Fruit fly (Drosophila melanogaster): Measurements from ENCODE around the gene Teh3.

Gene Teh3

DNA sequence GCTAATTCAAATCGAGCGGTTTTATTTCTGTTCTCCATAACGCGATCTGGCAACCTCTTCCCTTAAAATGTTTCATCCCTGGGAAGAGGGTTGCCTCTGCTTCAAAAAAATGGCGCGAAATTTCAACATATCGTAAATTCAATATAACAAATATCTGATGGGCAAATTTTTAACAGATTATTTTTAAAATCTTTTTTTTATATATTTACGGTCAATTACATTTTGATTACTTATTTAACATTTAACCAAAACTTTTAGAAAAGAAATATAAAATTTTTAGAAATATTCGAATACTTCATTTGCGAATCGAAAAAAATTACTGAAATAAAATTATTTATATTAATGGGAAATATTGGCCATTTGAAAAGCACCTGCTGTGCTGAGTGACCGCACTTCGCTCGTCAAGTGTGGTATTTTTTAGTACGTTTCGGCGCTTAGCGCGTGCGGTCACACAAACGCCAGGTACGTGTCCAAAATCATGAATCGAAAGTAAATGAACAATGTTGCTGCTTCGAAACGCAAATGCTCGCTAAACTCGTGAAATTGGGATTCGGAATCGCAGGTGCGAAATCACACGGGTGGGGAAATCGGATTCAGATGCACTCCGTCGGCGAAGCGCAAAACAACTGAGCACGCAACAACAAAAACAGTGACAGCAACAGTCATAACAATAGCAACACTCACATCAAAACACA lies 14.4 kb downstream of the Teh3 start, which contains the start of gene Ero1L (continued):
- TF ChIP-seq CG17829 (tag; optimal IDR thresholded peaks at IDR 0.05) (peak; percentile 52), CG7963 (GFP tag; IDR thresholded peaks at IDR 0.05; ENCODE audit: partially characterized antibody) (no peak), Trl (optimal IDR thresholded peaks at IDR 0.05) (no peak), Trl (GFP tag; optimal IDR thresholded peaks at IDR 0.05) (no peak), sna (GFP tag; IDR thresholded peaks at IDR 0.05; ENCODE audit: partially characterized antibody) (no peak), CG30431 (GFP tag; optimal IDR thresholded peaks at IDR 0.05) (no peak), trh (GFP tag; optimal IDR thresholded peaks at IDR 0.05) (no peak), ewg (GFP tag; optimal IDR thresholded peaks at IDR 0.05) (no peak), Max (GFP tag; optimal IDR thresholded peaks at IDR 0.05) (peak; percentile 39), CG3281 (GFP tag; optimal IDR thresholded peaks at IDR 0.05) (peak; percentile 5), CG18764 (GFP tag; optimal IDR thresholded peaks at IDR 0.05) (no peak), CrebB (tag; optimal IDR thresholded peaks at IDR 0.05) (no peak), CG2202 (tag; optimal IDR thresholded peaks at IDR 0.05) (no peak), Fer1 (GFP tag; optimal IDR thresholded peaks at IDR 0.05) (no peak), CG2199 (GFP tag; IDR thresholded peaks at IDR 0.05) (peak; percentile 65; the same call in 1 of the 3 replicates), stwl (tag; optimal IDR thresholded peaks at IDR 0.05) (peak; percentile 65), CG7372 (GFP tag; IDR thresholded peaks at IDR 0.05) (no peak), CG10366 (GFP tag; IDR thresholded peaks at IDR 0.05) (no peak), CG11696 (GFP tag; IDR thresholded peaks at IDR 0.05) (peak; percentile 92), Poxn (GFP tag; IDR thresholded peaks at IDR 0.05) (no peak), br (optimal IDR thresholded peaks at IDR 0.05) (no peak), aop (GFP tag; IDR thresholded peaks at IDR 0.05) (no peak), Dip3 (GFP tag; optimal IDR thresholded peaks at IDR 0.05) (no peak), CG5180 (GFP tag; optimal IDR thresholded peaks at IDR 0.05) (no peak), CG6854 (GFP tag; optimal IDR thresholded peaks at IDR 0.05) (no peak), CG13894 (tag; optimal IDR thresholded peaks at IDR 0.05) (no peak), gsb-n (tag; optimal IDR thresholded peaks at IDR 0.05) (no peak), ase (GFP tag; IDR thresholded peaks at IDR 0.05) (no peak), CG17612 (GFP tag; IDR thresholded peaks at IDR 0.05) (no peak), CG8944 (GFP tag; optimal IDR thresholded peaks at IDR 0.05) (peak; percentile 12), dpn (GFP tag; optimal IDR thresholded peaks at IDR 0.05) (no peak), CG12155 (GFP tag; optimal IDR thresholded peaks at IDR 0.05) (no peak), grau (tag; optimal IDR thresholded peaks at IDR 0.05) (peak; percentile 12), Atf-2 (GFP tag; optimal IDR thresholded peaks at IDR 0.05) (no peak), Gug (GFP tag; IDR thresholded peaks at IDR 0.05) (no peak), gro (GFP tag; optimal IDR thresholded peaks at IDR 0.05) (no peak), seq (GFP tag; IDR thresholded peaks at IDR 0.05) (no peak), CG3847 (GFP tag; IDR thresholded peaks at IDR 0.05) (peak; percentile 54), CG11398 (GFP tag; optimal IDR thresholded peaks at IDR 0.05) (no peak), kah (GFP tag; optimal IDR thresholded peaks at IDR 0.05) (no peak), Blimp-1 (GFP tag; optimal IDR thresholded peaks at IDR 0.05) (peak; percentile 64), Dip2 (GFP tag; IDR thresholded peaks at IDR 0.05) (no peak), CG1647 (GFP tag; optimal IDR thresholded peaks at IDR 0.05) (no peak), CG5245 (GFP tag; optimal IDR thresholded peaks at IDR 0.05) (no peak), hb (GFP tag; IDR thresholded peaks at IDR 0.05; ENCODE audit: partially characterized antibody) (no peak), CG34224 (GFP tag; IDR thresholded peaks at IDR 0.05; ENCODE audit: partially characterized antibody) (no peak), Bteb2 (GFP tag; optimal IDR thresholded peaks at IDR 0.05) (no peak), C15 (GFP tag; IDR thresholded peaks at IDR 0.05) (no peak), ind (GFP tag; optimal IDR thresholded peaks at IDR 0.05) (peak; percentile 2), Doc3 (GFP tag; IDR thresholded peaks at IDR 0.05; ENCODE audit: partially characterized antibody) (no peak), dan (GFP tag; IDR thresholded peaks at IDR 0.05) (no peak), H15 (GFP tag; IDR thresholded peaks at IDR 0.05) (no peak)

Data from whole organism, embryonic.